Fruit fly (Drosophila melanogaster) whole organism, pupa: Measurements from ENCODE around the gene Acn.

Source experiments
- CG13204 ChIP-seq: fragments of 200-800 bp; sonication (Bioruptor generic); optimal IDR thresholded peaks from 2 replicates; lab custom pipeline; 2018; ENCODE audit warnings: missing biosample characterization, mild to moderate bottlenecking, missing genetic modification characterization, moderate library complexity
- CG15710 ChIP-seq: fragments of 200-800 bp; sonication (Bioruptor generic); optimal IDR thresholded peaks from 2 replicates; lab custom pipeline; 2018; ENCODE audit warnings: missing biosample characterization, mild to moderate bottlenecking, missing genetic modification characterization, moderate library complexity
- CG17806 ChIP-seq: fragments of 200-800 bp; sonication (Bioruptor generic); optimal IDR thresholded peaks from 2 replicates; lab custom pipeline; 2018; ENCODE audit warnings: missing biosample characterization, mild to moderate bottlenecking, missing genetic modification characterization, moderate library complexity
- CG32121 ChIP-seq: fragments of 200-800 bp; sonication (Bioruptor generic); IDR thresholded peaks from 2 replicates; pipeline ENCODE4 v1.3.6; 2022; ENCODE audit warnings: missing biosample characterization, missing genetic modification characterization
- CG4496 ChIP-seq: fragments of 200-800 bp; sonication (Bioruptor generic); IDR thresholded peaks from 3 replicates; pipeline ENCODE4 v1.3.6; 2022; ENCODE audit warnings: missing biosample characterization, missing genetic modification characterization
- CG8159 ChIP-seq: fragments of 200-800 bp; sonication (Bioruptor generic); optimal IDR thresholded peaks from 3 replicates; lab custom pipeline; 2018; ENCODE audit warnings: missing biosample characterization, mild to moderate bottlenecking, missing genetic modification characterization, moderate library complexity
- CG8301 ChIP-seq: fragments of 200-800 bp; sonication (Bioruptor generic); optimal IDR thresholded peaks from 2 replicates; lab custom pipeline; 2018; ENCODE audit warnings: missing biosample characterization, mild to moderate bottlenecking, missing genetic modification characterization
- CG9948 ChIP-seq: fragments of 200-800 bp; sonication (Bioruptor generic); optimal IDR thresholded peaks from 2 replicates; lab custom pipeline; 2018; ENCODE audit warnings: missing biosample characterization, mild to moderate bottlenecking, missing genetic modification characterization, moderate library complexity
- EcR ChIP-seq: fragments of 200-800 bp; sonication (Bioruptor generic); optimal IDR thresholded peaks from 3 replicates; lab custom pipeline; 2019; ENCODE audit warnings: missing biosample characterization, missing genetic modification characterization, mild to moderate bottlenecking, moderate library complexity, missing genetic modification reagents
- Pif1A ChIP-seq: fragments of 200-800 bp; sonication (Bioruptor generic); optimal IDR thresholded peaks from 3 replicates; lab custom pipeline; 2016; ENCODE audit warnings: missing biosample characterization, missing genetic modification characterization
- Pif1B ChIP-seq: fragments of 200-800 bp; sonication (Bioruptor generic); optimal IDR thresholded peaks from 3 replicates; lab custom pipeline; 2016; ENCODE audit warnings: missing biosample characterization, missing genetic modification characterization
- Snoo ChIP-seq: fragments of 200-800 bp; sonication (Bioruptor generic); optimal IDR thresholded peaks from 3 replicates; lab custom pipeline; 2017; ENCODE audit warnings: missing biosample characterization, mild to moderate bottlenecking, missing genetic modification characterization, inconsistent platforms
- fd96Ca ChIP-seq: fragments of 200-800 bp; sonication (Bioruptor generic); IDR thresholded peaks from 3 replicates; pipeline ENCODE4 v1.3.6; 2022; ENCODE audit warnings: missing biosample characterization, missing genetic modification characterization
- gl ChIP-seq: fragments of 200-800 bp; sonication (Bioruptor generic); optimal IDR thresholded peaks from 2 replicates; lab custom pipeline; 2018; ENCODE audit warnings: missing biosample characterization, mild to moderate bottlenecking, missing genetic modification characterization

- TF ChIP-seq CG15710 (tag; lab: Kevin White, UChicago) (no peak), CG13204 (GFP tag; lab: Kevin White, UChicago) (peak; percentile 64), Snoo (tag; lab: Kevin White, UChicago) (no peak), CG8301 (tag; lab: Kevin White, UChicago) (no peak), CG4496 (GFP tag; lab: Robert Waterston, UW) (no peak), fd96Ca (GFP tag; lab: Robert Waterston, UW) (no peak), CG9948 (tag; lab: Kevin White, UChicago) (no peak), CG32121 (GFP tag; lab: Robert Waterston, UW) (no peak), Pif1A (GFP tag; lab: Kevin White, UChicago) (no peak), CG17806 (tag; lab: Kevin White, UChicago) (no peak), gl (tag; lab: Kevin White, UChicago) (no peak), EcR (GFP tag; lab: Kevin White, UChicago) (no peak), Pif1B (no peak), CG8159 (tag; lab: Kevin White, UChicago) (no peak)
Observed at dm6 chr2L:19012776-19013328, 32.3 kb upstream of the Acn start.
